Fruit fly (Drosophila melanogaster): ENCODE results near the gene CG13102.

CG13102 gene

dm6 chr2L:9011543-9012238, at the start of gene CG13102:
Gene CG13102, plus strand, starts transcription at chr2L:9012188.
- TF ChIP-seq sqz (GFP tag; optimal IDR thresholded peaks at IDR 0.05) (no peak), cg (GFP tag; optimal IDR thresholded peaks at IDR 0.05) (no peak), CG3281 (GFP tag; optimal IDR thresholded peaks at IDR 0.05) (peak; percentile 21), Fer1 (GFP tag; optimal IDR thresholded peaks at IDR 0.05) (no peak), Sox100B (GFP tag; optimal IDR thresholded peaks at IDR 0.05) (no peak), exex (tag; optimal IDR thresholded peaks at IDR 0.05) (peak; percentile 92), CG1792 (GFP tag; optimal IDR thresholded peaks at IDR 0.05) (no peak), CG15269 (tag; optimal IDR thresholded peaks at IDR 0.05) (peak; percentile 13), CG12219 (GFP tag; optimal IDR thresholded peaks at IDR 0.05) (no peak), Atf3 (GFP tag; optimal IDR thresholded peaks at IDR 0.05) (no peak), hbn (GFP tag; IDR thresholded peaks at IDR 0.05; ENCODE audit: partially characterized antibody) (no peak), Ets65A (GFP tag) (no peak), oc (tag; optimal IDR thresholded peaks at IDR 0.05) (no peak), CG13424 (tag; optimal IDR thresholded peaks at IDR 0.05) (no peak), ERR (GFP tag; optimal IDR thresholded peaks at IDR 0.05) (no peak), CG18619 (GFP tag; optimal IDR thresholded peaks at IDR 0.05) (no peak), Bdp1 (GFP tag; optimal IDR thresholded peaks at IDR 0.05) (no peak), CG8359 (GFP tag; optimal IDR thresholded peaks at IDR 0.05; ENCODE audit: borderline replicate concordance) (no peak), grn (GFP tag; optimal IDR thresholded peaks at IDR 0.05) (peak; percentile 61), dysf (GFP tag; IDR thresholded peaks at IDR 0.05) (no peak), CG2199 (GFP tag; IDR thresholded peaks at IDR 0.05) (no peak), stwl (tag; optimal IDR thresholded peaks at IDR 0.05) (no peak), nmo (GFP tag; optimal IDR thresholded peaks at IDR 0.05) (no peak), grau (tag; optimal IDR thresholded peaks at IDR 0.05) (peak; percentile 28), ewg (GFP tag; optimal IDR thresholded peaks at IDR 0.05) (no peak), row (GFP tag; IDR thresholded peaks at IDR 0.05) (peak; percentile 63; the same call in 2 of the 3 replicates), mam (GFP tag; optimal IDR thresholded peaks at IDR 0.05) (no peak), lab (GFP tag; optimal IDR thresholded peaks at IDR 0.05) (peak; percentile 5), Adf1 (GFP tag; IDR thresholded peaks at IDR 0.05) (no peak), MTF-1 (GFP tag; optimal IDR thresholded peaks at IDR 0.05; ENCODE audit: borderline replicate concordance) (no peak), CG9609 (GFP tag; optimal IDR thresholded peaks at IDR 0.05) (no peak), NfI (GFP tag; optimal IDR thresholded peaks at IDR 0.05) (peak; percentile 29), CG42726 (GFP tag; IDR thresholded peaks at IDR 0.05; ENCODE audit: partially characterized antibody) (no peak), D19A (tag; optimal IDR thresholded peaks at IDR 0.05) (no peak), Hr51 (GFP tag; optimal IDR thresholded peaks at IDR 0.05) (peak in 1 of 2 experiments; percentile 45), Asciz (GFP tag; optimal IDR thresholded peaks at IDR 0.05) (no peak), CG30403 (GFP tag; optimal IDR thresholded peaks at IDR 0.05) (no peak), HLH54F (GFP tag; optimal IDR thresholded peaks at IDR 0.05) (no peak), Nf-YC (tag; optimal IDR thresholded peaks at IDR 0.05) (no peak), GATAe (GFP tag; conservative IDR thresholded peaks at IDR 0.05) (peak; percentile 59; the same call in 1 of the 2 replicates), seq (GFP tag; IDR thresholded peaks at IDR 0.05) (no peak), Lpt (GFP tag; optimal IDR thresholded peaks at IDR 0.05) (no peak), CG9215 (GFP tag; IDR thresholded peaks at IDR 0.05) (no peak), Xbp1 (GFP tag; optimal IDR thresholded peaks at IDR 0.05) (no peak), Spps (tag; optimal IDR thresholded peaks at IDR 0.05) (no peak), CG2678 (tag; optimal IDR thresholded peaks at IDR 0.05) (no peak), nerfin-2 (GFP tag; IDR thresholded peaks at IDR 0.05; ENCODE audit: partially characterized antibody) (no peak), CG10431 (GFP tag; optimal IDR thresholded peaks at IDR 0.05) (no peak), kah (GFP tag; optimal IDR thresholded peaks at IDR 0.05) (no peak)
